Worm (Caenorhabditis elegans) whole organism, L3 larva: ENCODE data around the gene trim-21.

Experiments
- R02D3.7 ChIP-seq: fragments of 150-350 bp; optimal IDR thresholded peaks from 2 replicates; lab custom pipeline; 2014; ENCODE audit warnings: missing biosample characterization, missing genetic modification characterization
- aly-2 ChIP-seq: fragments of 150-350 bp; optimal IDR thresholded peaks from 2 replicates; lab custom pipeline; 2014; ENCODE audit warnings: missing biosample characterization, missing genetic modification characterization
- ceh-28 ChIP-seq: fragments of 150-350 bp; optimal IDR thresholded peaks from 2 replicates; lab custom pipeline; 2014; ENCODE audit warnings: missing biosample characterization, missing genetic modification reagents, missing genetic modification characterization
- ceh-9 ChIP-seq: sonication (generic microtip); optimal IDR thresholded peaks from 2 replicates; lab custom pipeline; 2018; ENCODE audit warnings: missing biosample characterization, missing genetic modification characterization
- daf-12 ChIP-seq: fragments of 150-350 bp; optimal IDR thresholded peaks from 2 replicates; lab custom pipeline; 2014; ENCODE audit warnings: missing biosample characterization, missing genetic modification reagents, missing genetic modification characterization
- egl-5 ChIP-seq: fragments of 150-350 bp; optimal IDR thresholded peaks from 2 replicates; lab custom pipeline; 2017; ENCODE audit warnings: missing biosample characterization, missing genetic modification reagents, missing genetic modification characterization, inconsistent platforms
- elt-2 ChIP-seq: sonication (generic microtip); optimal IDR thresholded peaks from 2 replicates; lab custom pipeline; 2016; ENCODE audit warnings: missing genetic modification reagents, mild to moderate bottlenecking, missing genetic modification characterization, missing compliant biosample characterization
- elt-3 ChIP-seq, 3 experiments: fragments of 150-350 bp in 1 of 3; sonication (generic microtip) in 2 of 3; optimal IDR thresholded peaks; 2 replicates in 2 of 3; 4 replicates in 1 of 3; lab custom pipeline; 2014 to 2017; ENCODE audit warnings: missing biosample characterization in 3 of 3, missing genetic modification characterization in 3 of 3
- fkh-10 ChIP-seq: sonication (generic microtip); optimal IDR thresholded peaks from 2 replicates; lab custom pipeline; 2017; ENCODE audit warnings: missing biosample characterization, missing genetic modification reagents, missing genetic modification characterization
- fkh-2 ChIP-seq: fragments of 150-350 bp; optimal IDR thresholded peaks from 2 replicates; lab custom pipeline; 2014; ENCODE audit warnings: missing biosample characterization, missing genetic modification reagents, missing genetic modification characterization
- fos-1 ChIP-seq: fragments of 150-350 bp; optimal IDR thresholded peaks from 2 replicates; lab custom pipeline; 2014; ENCODE audit warnings: missing biosample characterization, missing genetic modification characterization
- jun-1 ChIP-seq: fragments of 150-350 bp; optimal IDR thresholded peaks from 2 replicates; lab custom pipeline; 2014; ENCODE audit warnings: missing biosample characterization, missing genetic modification reagents, missing genetic modification characterization
- lin-15B ChIP-seq: fragments of 150-350 bp; optimal IDR thresholded peaks from 2 replicates; lab custom pipeline; 2014; ENCODE audit warnings: missing biosample characterization, missing genetic modification characterization
- lin-39 ChIP-seq: fragments of 150-350 bp; optimal IDR thresholded peaks from 2 replicates; lab custom pipeline; 2018; ENCODE audit warnings: missing biosample characterization, missing genetic modification reagents, missing genetic modification characterization
- lsy-12 ChIP-seq: sonication (generic microtip); optimal IDR thresholded peaks from 2 replicates; lab custom pipeline; 2016; ENCODE audit warnings: mild to moderate bottlenecking, missing genetic modification characterization, missing compliant biosample characterization
- mdl-1 ChIP-seq: fragments of 150-350 bp; optimal IDR thresholded peaks from 2 replicates; lab custom pipeline; 2014; ENCODE audit warnings: missing biosample characterization, missing genetic modification characterization
- mml-1 ChIP-seq: fragments of 150-350 bp; sonication (generic microtip); optimal IDR thresholded peaks from 3 replicates; lab custom pipeline; 2014; ENCODE audit warnings: missing biosample characterization, missing genetic modification characterization
- nfya-1 ChIP-seq: sonication (generic microtip); optimal IDR thresholded peaks from 2 replicates; lab custom pipeline; 2017; ENCODE audit warnings: missing genetic modification characterization, mild to moderate bottlenecking, missing compliant biosample characterization, antibody characterized with exemption, moderate library complexity; ENCODE audit not compliant: insufficient read depth
- nhr-11 ChIP-seq: fragments of 150-350 bp; optimal IDR thresholded peaks from 2 replicates; lab custom pipeline; 2014; ENCODE audit warnings: missing biosample characterization, missing genetic modification characterization
- nhr-23 ChIP-seq: fragments of 150-350 bp; optimal IDR thresholded peaks from 2 replicates; lab custom pipeline; 2014; ENCODE audit warnings: missing biosample characterization, missing genetic modification reagents, missing genetic modification characterization
- nhr-237 ChIP-seq: fragments of 150-350 bp; optimal IDR thresholded peaks from 2 replicates; lab custom pipeline; 2014; ENCODE audit warnings: missing biosample characterization, missing genetic modification characterization
- nhr-28 ChIP-seq: fragments of 150-350 bp; optimal IDR thresholded peaks from 2 replicates; lab custom pipeline; 2014; ENCODE audit warnings: missing biosample characterization, missing genetic modification characterization
- nhr-67 ChIP-seq: fragments of 150-350 bp; optimal IDR thresholded peaks from 2 replicates; lab custom pipeline; 2014; ENCODE audit warnings: missing biosample characterization, missing genetic modification characterization
- nhr-76 ChIP-seq: fragments of 150-350 bp; sonication (generic microtip); optimal IDR thresholded peaks from 5 replicates; lab custom pipeline; 2014; ENCODE audit warnings: missing biosample characterization, missing genetic modification characterization
- nhr-77 ChIP-seq: fragments of 150-350 bp; optimal IDR thresholded peaks from 2 replicates; lab custom pipeline; 2014; ENCODE audit warnings: missing biosample characterization, missing genetic modification characterization
- pha-4 ChIP-seq: fragments of 150-350 bp; optimal IDR thresholded peaks from 2 replicates; lab custom pipeline; 2014; ENCODE audit warnings: missing biosample characterization, missing genetic modification reagents, missing genetic modification characterization
- pqm-1 ChIP-seq: fragments of 150-350 bp; optimal IDR thresholded peaks from 2 replicates; lab custom pipeline; 2017; ENCODE audit warnings: missing biosample characterization, missing genetic modification characterization, inconsistent platforms
- sea-2 ChIP-seq: fragments of 150-350 bp; sonication (generic microtip); optimal IDR thresholded peaks from 4 replicates; lab custom pipeline; 2014; ENCODE audit warnings: missing biosample characterization, missing genetic modification reagents, missing genetic modification characterization
- skn-1 ChIP-seq: fragments of 150-350 bp; optimal IDR thresholded peaks from 2 replicates; lab custom pipeline; 2014; ENCODE audit warnings: missing biosample characterization, missing genetic modification characterization
- snpc-4 ChIP-seq: fragments of 150-350 bp; optimal IDR thresholded peaks from 2 replicates; lab custom pipeline; 2014; ENCODE audit warnings: missing biosample characterization, missing genetic modification characterization
- tbx-2 ChIP-seq: sonication (generic microtip); optimal IDR thresholded peaks from 2 replicates; lab custom pipeline; 2016; ENCODE audit warnings: mild to moderate bottlenecking, missing genetic modification characterization, missing compliant biosample characterization
- unc-62 ChIP-seq: fragments of 150-350 bp; sonication (generic microtip); optimal IDR thresholded peaks from 4 replicates; lab custom pipeline; 2014; ENCODE audit warnings: missing biosample characterization, missing genetic modification reagents, missing genetic modification characterization
- zag-1 ChIP-seq: fragments of 150-350 bp; optimal IDR thresholded peaks from 2 replicates; lab custom pipeline; 2014; ENCODE audit warnings: missing biosample characterization, missing genetic modification characterization
- ztf-4 ChIP-seq: fragments of 150-350 bp; optimal IDR thresholded peaks from 2 replicates; lab custom pipeline; 2014; ENCODE audit warnings: missing biosample characterization, missing genetic modification characterization

Gene trim-21

ce11 chrII:2312747-2313146, at the start of gene trim-21, which contains the start of gene B0281.1:
Gene trim-21, minus strand, starts transcription at chrII:2312847.
Gene B0281.1, plus strand, starts transcription at chrII:2313067.
- TF ChIP-seq nhr-237 (tag; lab: Kevin White, UChicago) = no peak
- TF ChIP-seq pqm-1 (tag; lab: Kevin White, UChicago) = no peak
- no peak for TF ChIP-seq ceh-28 (tag; lab: Kevin White, UChicago)
- no peak for TF ChIP-seq elt-2 (tag; lab: Kevin White, UChicago)
- TF ChIP-seq nhr-76 (tag; lab: Kevin White, UChicago) = no peak
- TF ChIP-seq mml-1 (tag; lab: Kevin White, UChicago) = no peak
- TF ChIP-seq fkh-10 (GFP tag; lab: Kevin White, UChicago) = no peak
- TF ChIP-seq aly-2 = no peak
- TF ChIP-seq lin-15B = no peak

DNA sequence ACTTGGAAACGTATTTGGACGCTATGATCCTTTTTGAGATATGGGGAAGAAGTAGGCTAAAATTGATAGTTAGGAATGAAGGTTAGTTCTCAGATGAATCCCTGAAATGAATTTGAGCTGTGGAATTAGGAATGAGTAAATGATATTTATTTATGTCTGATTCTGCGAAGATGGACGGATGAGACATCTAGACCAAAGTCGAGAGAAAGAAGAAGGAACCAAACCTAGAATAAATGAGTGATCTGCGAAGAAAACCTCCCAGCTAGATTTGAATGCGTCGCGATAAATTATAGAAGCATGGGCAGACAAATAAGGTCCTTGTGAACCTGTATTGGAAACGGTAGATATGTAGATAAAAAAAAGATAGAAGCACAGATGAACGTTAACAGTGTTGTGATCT, 47.3 kb upstream of the trim-21 start, which contains the start of gene F43C11.16:
Gene F43C11.16, minus strand, starts transcription at position 101 of the 400 bp plus-strand sequence.
- TF ChIP-seq tbx-2 = no peak
- no peak for TF ChIP-seq nhr-11 (tag; lab: Kevin White, UChicago)
- TF ChIP-seq jun-1 = no peak
- no peak for TF ChIP-seq elt-3 (tag; optimal IDR thresholded peaks at IDR 0.05; lab: Kevin White, UChicago)
- no peak for TF ChIP-seq elt-2 (tag; lab: Kevin White, UChicago)
- TF ChIP-seq R02D3.7 (tag; lab: Kevin White, UChicago) = no peak
- no peak for TF ChIP-seq fkh-10 (GFP tag; lab: Kevin White, UChicago)
- TF ChIP-seq ztf-4 (tag; lab: Kevin White, UChicago) = no peak
- no peak for TF ChIP-seq skn-1 (tag; lab: Kevin White, UChicago)
- no peak for TF ChIP-seq fos-1
- TF ChIP-seq nhr-67 (tag; lab: Kevin White, UChicago) = no peak
- no peak for TF ChIP-seq nhr-77
- no peak for TF ChIP-seq daf-12 (tag; lab: Kevin White, UChicago)
- no peak for TF ChIP-seq lsy-12 (tag; lab: Kevin White, UChicago)
- TF ChIP-seq nfya-1 (tag; lab: Kevin White, UChicago) = no peak
- TF ChIP-seq sea-2 (GFP tag; lab: Kevin White, UChicago) = no peak

DNA sequence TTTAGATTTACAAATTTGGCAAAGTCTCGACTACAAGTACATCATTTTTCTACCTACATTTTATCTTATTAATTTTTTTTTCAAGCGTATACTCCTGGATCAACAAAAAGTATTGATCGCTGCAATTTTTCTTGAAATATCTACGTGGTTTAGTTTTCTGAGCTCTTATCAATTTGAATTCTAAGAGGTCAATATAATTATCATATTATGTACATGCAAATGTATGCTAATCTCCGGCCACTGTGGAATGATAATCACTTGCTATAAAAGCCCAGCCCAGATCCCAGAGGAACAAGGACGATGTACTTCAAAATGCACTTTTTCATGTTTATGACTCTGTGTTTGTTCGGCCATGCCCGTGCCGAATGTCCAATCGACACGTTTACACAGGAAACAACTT, 44.1 kb upstream of the trim-21 start, which contains the start of gene F43C11.1:
Gene F43C11.1, plus strand, starts transcription at position 301 of the 400 bp plus-strand sequence.
- TF ChIP-seq snpc-4 (tag; lab: Kevin White, UChicago) (no peak), ztf-4 (tag; lab: Kevin White, UChicago) (no peak), pqm-1 (tag; lab: Kevin White, UChicago) (no peak), mdl-1 (tag; lab: Kevin White, UChicago) (no peak), nhr-28 (tag; lab: Kevin White, UChicago) (no peak), elt-3 (tag; optimal IDR thresholded peaks at IDR 0.05; lab: Kevin White, UChicago) (no peak), fos-1 (no peak), fkh-2 (no peak), egl-5 (tag; lab: Kevin White, UChicago) (no peak), nhr-77 (no peak), sea-2 (GFP tag; lab: Kevin White, UChicago) (no peak), daf-12 (tag; lab: Kevin White, UChicago) (no peak), zag-1 (no peak), nhr-23 (tag; lab: Kevin White, UChicago) (no peak), ceh-9 (tag; lab: Kevin White, UChicago) (no peak), nhr-11 (tag; lab: Kevin White, UChicago) (no peak)

DNA sequence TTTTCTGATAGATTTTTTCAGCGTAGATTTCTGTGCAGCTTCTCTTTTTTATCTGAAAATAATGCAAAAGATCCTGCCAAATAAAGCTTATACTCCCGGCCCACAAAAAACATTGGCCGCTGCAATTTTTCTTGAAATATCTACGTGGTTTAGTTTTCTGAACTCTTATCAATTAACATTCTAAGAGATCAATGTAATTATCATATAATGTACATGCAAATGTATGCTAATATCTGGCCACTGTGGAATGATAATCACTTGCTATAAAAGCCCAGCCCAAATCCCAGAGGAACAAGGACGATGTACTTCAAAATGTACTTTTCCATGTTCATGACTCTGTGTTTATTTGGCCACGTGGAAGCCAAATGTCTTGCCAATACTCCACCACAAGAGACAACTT, 41.8 kb upstream of the trim-21 start, which contains the start of gene F43C11.2:
Gene F43C11.2, plus strand, starts transcription at position 301 of the 400 bp plus-strand sequence.
- TF ChIP-seq lin-39 (tag; lab: Kevin White, UChicago) = no peak
- no peak for TF ChIP-seq aly-2
- TF ChIP-seq elt-3 (tag; optimal IDR thresholded peaks at IDR 0.05; lab: Kevin White, UChicago) = no peak
- no peak for TF ChIP-seq fos-1
- TF ChIP-seq nhr-67 (tag; lab: Kevin White, UChicago) = no peak
- TF ChIP-seq unc-62 (GFP tag; lab: Kevin White, UChicago) = no peak
- no peak for TF ChIP-seq fkh-10 (GFP tag; lab: Kevin White, UChicago)
- no peak for TF ChIP-seq pha-4
- no peak for TF ChIP-seq nhr-11 (tag; lab: Kevin White, UChicago)
- no peak for TF ChIP-seq ceh-9 (tag; lab: Kevin White, UChicago)
- no peak for TF ChIP-seq ceh-28 (tag; lab: Kevin White, UChicago)
- no peak for TF ChIP-seq elt-2 (tag; lab: Kevin White, UChicago)
